Worm (Caenorhabditis elegans) whole organism, L2 larva: Measurements from ENCODE around the gene Y53C12A.8.
A peak's percentile ranks its signal among the peaks of the same experiment; 100 is the strongest.

Experiments
- C34F6.9 ChIP-seq: fragments of 150-350 bp; optimal IDR thresholded peaks from 2 replicates; lab custom pipeline; 2014; ENCODE audit warnings: missing biosample characterization, missing genetic modification characterization
- F13H6.1 ChIP-seq: sonication (generic microtip); optimal IDR thresholded peaks from 2 replicates; lab custom pipeline; 2016; ENCODE audit warnings: missing genetic modification characterization, missing compliant biosample characterization
- Y55F3AM.14 ChIP-seq: fragments of 200-800 bp; sonication (Bioruptor generic); optimal IDR thresholded peaks from 2 replicates; lab custom pipeline; 2018; ENCODE audit warnings: mild to moderate bottlenecking, missing genetic modification characterization, missing compliant biosample characterization
- ZK546.5 ChIP-seq: sonication (generic microtip); optimal IDR thresholded peaks from 2 replicates; lab custom pipeline; 2017; ENCODE audit warnings: missing biosample characterization, missing genetic modification characterization
- alr-1 ChIP-seq: fragments of 150-350 bp; optimal IDR thresholded peaks from 2 replicates; lab custom pipeline; 2014; ENCODE audit warnings: missing biosample characterization, missing genetic modification characterization
- aly-2 ChIP-seq: fragments of 150-350 bp; optimal IDR thresholded peaks from 2 replicates; lab custom pipeline; 2014; ENCODE audit warnings: missing biosample characterization, missing genetic modification characterization
- ama-1 ChIP-seq: fragments of 150-350 bp; optimal IDR thresholded peaks from 2 replicates; lab custom pipeline; 2018; ENCODE audit warnings: inconsistent platforms
- blmp-1 ChIP-seq: sonication (generic microtip); optimal IDR thresholded peaks from 2 replicates; lab custom pipeline; 2017; ENCODE audit warnings: missing genetic modification characterization, mild to moderate bottlenecking, missing compliant biosample characterization, antibody characterized with exemption, moderate library complexity; ENCODE audit not compliant: insufficient read depth
- ceh-16 ChIP-seq: fragments of 150-350 bp; optimal IDR thresholded peaks from 2 replicates; lab custom pipeline; 2014; ENCODE audit warnings: missing biosample characterization, missing genetic modification characterization
- ceh-82 ChIP-seq: fragments of 150-350 bp; optimal IDR thresholded peaks from 2 replicates; lab custom pipeline; 2014; ENCODE audit warnings: missing biosample characterization, missing genetic modification characterization
- crh-2 ChIP-seq: sonication (generic microtip); optimal IDR thresholded peaks from 2 replicates; lab custom pipeline; 2017; ENCODE audit warnings: missing biosample characterization, missing genetic modification characterization
- dmd-4 ChIP-seq: sonication (generic microtip); optimal IDR thresholded peaks from 2 replicates; lab custom pipeline; 2017; ENCODE audit warnings: missing biosample characterization, missing genetic modification characterization
- elt-1 ChIP-seq: fragments of 150-350 bp; optimal IDR thresholded peaks from 2 replicates; lab custom pipeline; 2014; ENCODE audit warnings: missing biosample characterization, missing genetic modification characterization
- fos-1 ChIP-seq: fragments of 150-350 bp; optimal IDR thresholded peaks from 2 replicates; lab custom pipeline; 2014; ENCODE audit warnings: missing biosample characterization, missing genetic modification characterization
- gmeb-1 ChIP-seq: fragments of 150-350 bp; optimal IDR thresholded peaks from 2 replicates; lab custom pipeline; 2014; ENCODE audit warnings: missing biosample characterization, missing genetic modification characterization
- lin-11 ChIP-seq: fragments of 150-350 bp; sonication (generic microtip); optimal IDR thresholded peaks from 2 replicates; lab custom pipeline; 2014; ENCODE audit warnings: missing biosample characterization, missing genetic modification characterization, inconsistent platforms, mixed read lengths
- lin-13 ChIP-seq: fragments of 150-350 bp; optimal IDR thresholded peaks from 2 replicates; lab custom pipeline; 2014; ENCODE audit warnings: missing biosample characterization, missing genetic modification reagents, missing genetic modification characterization
- lsy-2 ChIP-seq, 2 experiments: fragments of 150-350 bp in 1 of 2; sonication (generic microtip) in 1 of 2; optimal IDR thresholded peaks; 2 replicates each; lab custom pipeline; 2014 to 2017; ENCODE audit warnings: missing biosample characterization in 2 of 2, missing genetic modification characterization in 2 of 2
- mbf-1 ChIP-seq: sonication (generic microtip); optimal IDR thresholded peaks from 2 replicates; lab custom pipeline; 2017; ENCODE audit warnings: missing biosample characterization, missing genetic modification characterization
- nhr-10 ChIP-seq: sonication (generic microtip); optimal IDR thresholded peaks from 2 replicates; lab custom pipeline; 2017; ENCODE audit warnings: missing biosample characterization, missing genetic modification characterization
- nhr-12 ChIP-seq: fragments of 150-350 bp; optimal IDR thresholded peaks from 2 replicates; lab custom pipeline; 2014; ENCODE audit warnings: missing biosample characterization, missing genetic modification characterization
- nhr-129 ChIP-seq: fragments of 150-350 bp; optimal IDR thresholded peaks from 2 replicates; lab custom pipeline; 2014; ENCODE audit warnings: missing biosample characterization, missing genetic modification characterization
- nhr-21 ChIP-seq: fragments of 150-350 bp; optimal IDR thresholded peaks from 2 replicates; lab custom pipeline; 2014; ENCODE audit warnings: missing biosample characterization, missing genetic modification characterization
- nhr-23 ChIP-seq: fragments of 150-350 bp; optimal IDR thresholded peaks from 2 replicates; lab custom pipeline; 2014; ENCODE audit warnings: missing biosample characterization, missing genetic modification reagents, missing genetic modification characterization
- nhr-237 ChIP-seq: fragments of 150-350 bp; optimal IDR thresholded peaks from 2 replicates; lab custom pipeline; 2014; ENCODE audit warnings: missing biosample characterization, missing genetic modification characterization
- nhr-25 ChIP-seq: fragments of 150-350 bp; sonication (generic microtip); optimal IDR thresholded peaks from 3 replicates; lab custom pipeline; 2014; ENCODE audit warnings: missing biosample characterization, missing genetic modification characterization
- nhr-6 ChIP-seq: fragments of 150-350 bp; optimal IDR thresholded peaks from 2 replicates; lab custom pipeline; 2014; ENCODE audit warnings: missing biosample characterization, missing genetic modification characterization
- nhr-77 ChIP-seq: fragments of 150-350 bp; optimal IDR thresholded peaks from 2 replicates; lab custom pipeline; 2014; ENCODE audit warnings: missing biosample characterization, missing genetic modification characterization
- skn-1 ChIP-seq: sonication (generic microtip); optimal IDR thresholded peaks from 2 replicates; lab custom pipeline; 2017; ENCODE audit warnings: missing biosample characterization, missing genetic modification characterization
- sma-3 ChIP-seq: sonication (generic microtip); optimal IDR thresholded peaks from 2 replicates; lab custom pipeline; 2016; ENCODE audit warnings: missing genetic modification reagents, missing genetic modification characterization, missing compliant biosample characterization
- sma-9 ChIP-seq, 2 experiments: fragments of 150-350 bp in 1 of 2; sonication (generic microtip) in 1 of 2; optimal IDR thresholded peaks; 2 replicates each; lab custom pipeline; 2014 to 2016; ENCODE audit warnings: missing genetic modification characterization in 2 of 2, mild to moderate bottlenecking in 1 of 2, missing biosample characterization in 1 of 2, missing compliant biosample characterization in 1 of 2, missing genetic modification reagents in 1 of 2, moderate library complexity in 1 of 2
- snpc-4 ChIP-seq: fragments of 150-350 bp; optimal IDR thresholded peaks from 2 replicates; lab custom pipeline; 2014; ENCODE audit warnings: missing biosample characterization, missing genetic modification characterization
- unc-55 ChIP-seq: fragments of 150-350 bp; sonication (generic microtip); optimal IDR thresholded peaks from 3 replicates; lab custom pipeline; 2014; ENCODE audit warnings: missing biosample characterization, missing genetic modification reagents, missing genetic modification characterization
- ztf-1 ChIP-seq: fragments of 200-800 bp; sonication (Bioruptor generic); conservative IDR thresholded peaks from 2 replicates; pipeline ENCODE4 v1.3.6; 2022; ENCODE audit warnings: missing genetic modification characterization, missing compliant biosample characterization
- ztf-4 ChIP-seq: fragments of 150-350 bp; optimal IDR thresholded peaks from 2 replicates; lab custom pipeline; 2014; ENCODE audit warnings: missing biosample characterization, missing genetic modification characterization

The Y53C12A.8 gene

ce11 chrII:9713083-9713482 lies 12.8 kb upstream of the Y53C12A.8 start:
- TF ChIP-seq sma-9 (GFP tag; optimal IDR thresholded peaks at IDR 0.05; lab: Kevin White, UChicago) (peak; percentile 12), sma-9 (tag; optimal IDR thresholded peaks at IDR 0.05; lab: Kevin White, UChicago) (no peak), ZK546.5 (tag; lab: Kevin White, UChicago) (no peak), nhr-25 (tag; lab: Kevin White, UChicago) (peak; percentile 31), lin-13 (GFP tag; lab: Kevin White, UChicago) (no peak), nhr-77 (tag; lab: Kevin White, UChicago) (no peak), ama-1 (lab: Kevin White, UChicago) (no peak)

ce11 chrII:9708835-9709299 lies 8.6 kb upstream of the Y53C12A.8 start, which contains the start of gene glt-5:
TSS of gene glt-5 (minus strand) at chrII:9708885.
- TF ChIP-seq ceh-82 (no peak), sma-9 (GFP tag; optimal IDR thresholded peaks at IDR 0.05; lab: Kevin White, UChicago) (peak; percentile 51), sma-9 (tag; optimal IDR thresholded peaks at IDR 0.05; lab: Kevin White, UChicago) (no peak)

DNA sequence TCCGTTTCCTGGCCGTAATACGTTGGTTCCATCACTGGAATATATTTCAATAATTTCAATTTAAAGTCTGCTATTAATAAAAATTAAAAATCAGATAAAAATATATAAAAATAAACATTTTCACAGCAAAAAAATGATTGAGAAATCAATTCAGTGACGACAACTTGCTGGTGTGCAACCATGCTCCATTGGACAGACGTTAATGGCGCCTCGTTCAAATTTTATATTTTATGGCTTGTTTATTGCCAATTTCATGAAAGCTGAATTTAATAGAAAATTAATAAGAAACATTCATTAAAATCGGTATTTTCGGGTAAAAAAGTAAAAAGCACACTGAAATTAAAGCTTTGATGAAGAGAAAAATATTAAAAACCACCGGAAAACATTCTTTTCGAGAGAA lies 5.9 kb upstream of the Y53C12A.8 start, which contains the start of gene Y53C12A.3:
Gene Y53C12A.3, minus strand, starts transcription at position 34 of the 400 bp plus-strand sequence.
- TF ChIP-seq nhr-6 (tag; lab: Kevin White, UChicago) = no peak
- no peak for TF ChIP-seq elt-1 (tag; lab: Kevin White, UChicago)
- no peak for TF ChIP-seq ztf-1 (GFP tag; lab: Robert Waterston, UW)
- TF ChIP-seq nhr-77 (tag; lab: Kevin White, UChicago) = no peak
- peak; percentile 91 for TF ChIP-seq gmeb-1 (tag; lab: Kevin White, UChicago)
- peak; percentile 7 for TF ChIP-seq nhr-129
- peak in 1 of 2 experiments; percentile 74 for TF ChIP-seq lsy-2 (tag; optimal IDR thresholded peaks at IDR 0.05; lab: Kevin White, UChicago)
- peak; percentile 7 for TF ChIP-seq sma-3 (GFP tag; lab: Kevin White, UChicago)
- peak; percentile 79 for TF ChIP-seq unc-55
- TF ChIP-seq blmp-1 (tag; lab: Kevin White, UChicago) = peak; percentile 24
- TF ChIP-seq nhr-23 (tag; lab: Kevin White, UChicago) = no peak
- TF ChIP-seq ceh-16 (tag; lab: Kevin White, UChicago) = no peak
- TF ChIP-seq mbf-1 (tag; lab: Kevin White, UChicago) = no peak
- no peak for TF ChIP-seq sma-9 (GFP tag; optimal IDR thresholded peaks at IDR 0.05; lab: Kevin White, UChicago)
- TF ChIP-seq sma-9 (tag; optimal IDR thresholded peaks at IDR 0.05; lab: Kevin White, UChicago) = no peak
- peak; percentile 39 for TF ChIP-seq crh-2 (tag; lab: Kevin White, UChicago)
- TF ChIP-seq lin-11 (tag; lab: Kevin White, UChicago) = no peak
- no peak for TF ChIP-seq ceh-82
- peak; percentile 17 for TF ChIP-seq fos-1 (tag; lab: Kevin White, UChicago)
- peak; percentile 40 for TF ChIP-seq C34F6.9 (tag; lab: Kevin White, UChicago)
- TF ChIP-seq F13H6.1 (tag; lab: Kevin White, UChicago) = no peak
- no peak for TF ChIP-seq snpc-4
- TF ChIP-seq skn-1 (tag; lab: Kevin White, UChicago) = no peak
- peak; percentile 34 for TF ChIP-seq lin-13 (GFP tag; lab: Kevin White, UChicago)

DNA sequence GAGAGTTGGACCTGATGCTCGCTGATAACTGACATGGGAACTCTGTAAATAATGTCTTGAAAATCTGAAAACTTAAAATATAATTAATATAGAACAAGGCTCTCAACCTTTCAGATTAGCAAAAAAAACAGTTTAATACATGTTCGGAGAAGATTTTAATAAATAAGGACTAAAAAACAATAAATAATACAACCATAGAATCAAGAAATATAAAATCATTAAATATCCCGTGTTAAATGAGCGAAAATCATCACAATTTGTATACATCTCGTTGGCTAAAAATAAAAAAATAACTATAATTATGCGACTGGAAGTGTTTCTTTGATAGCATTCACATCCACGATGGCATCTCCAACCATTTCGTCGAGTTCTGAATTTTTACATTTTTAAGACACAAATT lies 4.5 kb upstream of the Y53C12A.8 start, which contains the start of gene Y53C12A.10:
Gene Y53C12A.10, minus strand, starts transcription at position 101 of the 400 bp plus-strand sequence.
- no peak for TF ChIP-seq nhr-23 (tag; lab: Kevin White, UChicago)
- no peak for TF ChIP-seq nhr-25 (tag; lab: Kevin White, UChicago)
- TF ChIP-seq dmd-4 (tag; lab: Kevin White, UChicago) = no peak
- no peak for TF ChIP-seq nhr-21
- TF ChIP-seq ama-1 (lab: Kevin White, UChicago) = no peak
- TF ChIP-seq elt-1 (tag; lab: Kevin White, UChicago) = no peak
- TF ChIP-seq aly-2 (tag; lab: Kevin White, UChicago) = no peak
- no peak for TF ChIP-seq blmp-1 (tag; lab: Kevin White, UChicago)
- TF ChIP-seq, all 48 proteins: peak for 0

ce11 chrII:9703601-9704000 lies 3.3 kb upstream of the Y53C12A.8 start, which contains the start of gene mop-25.2:
TSS of gene mop-25.2 (minus strand) at chrII:9703701.
- no peak for TF ChIP-seq nhr-237 (tag; lab: Kevin White, UChicago)
- no peak for TF ChIP-seq blmp-1 (tag; lab: Kevin White, UChicago)
- no peak for TF ChIP-seq nhr-6 (tag; lab: Kevin White, UChicago)
- TF ChIP-seq ceh-82 = no peak
- no peak for TF ChIP-seq F13H6.1 (tag; lab: Kevin White, UChicago)
- TF ChIP-seq snpc-4 = no peak
- no peak for TF ChIP-seq ama-1 (lab: Kevin White, UChicago)
- TF ChIP-seq alr-1 (tag; lab: Kevin White, UChicago) = no peak
- TF ChIP-seq Y55F3AM.14 (GFP tag; lab: Kevin White, UChicago) = no peak
- no peak for TF ChIP-seq lin-13 (GFP tag; lab: Kevin White, UChicago)
- TF ChIP-seq mbf-1 (tag; lab: Kevin White, UChicago) = no peak
- TF ChIP-seq ztf-4 (tag; lab: Kevin White, UChicago) = no peak
- no peak for TF ChIP-seq nhr-12 (tag; lab: Kevin White, UChicago)
- TF ChIP-seq crh-2 (tag; lab: Kevin White, UChicago) = no peak
- no peak for TF ChIP-seq nhr-10 (tag; lab: Kevin White, UChicago)
- TF ChIP-seq, all 48 proteins: peak for 0
